Worm (Caenorhabditis elegans) whole organism, L1 larva: ENCODE measurements around the gene Y69H2.17.
A peak's percentile ranks its signal among the peaks of the same experiment; 100 is the strongest.

Source experiments
- C04F5.9 ChIP-seq: sonication (generic microtip); optimal IDR thresholded peaks from 2 replicates; lab custom pipeline; 2016; ENCODE audit warnings: missing genetic modification characterization, missing compliant biosample characterization
- C16A3.4 ChIP-seq: fragments of 150-350 bp; optimal IDR thresholded peaks from 2 replicates; lab custom pipeline; 2014; ENCODE audit warnings: missing biosample characterization, missing genetic modification characterization
- blmp-1 ChIP-seq: fragments of 150-350 bp; optimal IDR thresholded peaks from 2 replicates; lab custom pipeline; 2014; ENCODE audit warnings: missing biosample characterization, missing genetic modification characterization
- ceh-63 ChIP-seq: fragments of 200-800 bp; sonication (Bioruptor generic); optimal IDR thresholded peaks from 2 replicates; lab custom pipeline; 2018; ENCODE audit warnings: mild to moderate bottlenecking, missing genetic modification characterization, missing compliant biosample characterization
- ceh-8 ChIP-seq: fragments of 200-800 bp; sonication (Bioruptor generic); optimal IDR thresholded peaks from 2 replicates; lab custom pipeline; 2018; ENCODE audit warnings: mild to moderate bottlenecking, missing genetic modification characterization, moderate library complexity, missing compliant biosample characterization
- ceh-82 ChIP-seq, 3 experiments: fragments of 150-350 bp in 1 of 3; sonication (generic microtip) in 2 of 3; optimal IDR thresholded peaks; 2 replicates each; lab custom pipeline; 2014 to 2017; ENCODE audit warnings: missing biosample characterization in 3 of 3, missing genetic modification characterization in 3 of 3
- ceh-90 ChIP-seq: sonication (generic microtip); optimal IDR thresholded peaks from 2 replicates; lab custom pipeline; 2016; ENCODE audit warnings: missing genetic modification characterization, missing compliant biosample characterization
- efl-1 ChIP-seq, 4 experiments: fragments of 150-350 bp; optimal IDR thresholded peaks in 3 of 4; peaks in 1 of 4; 1 replicate in 1 of 4; 2 replicates in 3 of 4; lab custom pipeline; 2014; ENCODE audit warnings: missing biosample characterization in 2 of 4, missing genetic modification characterization in 2 of 4, missing genetic modification reagents in 2 of 4
- efl-3 ChIP-seq: fragments of 200-800 bp; sonication (Bioruptor generic); optimal IDR thresholded peaks from 2 replicates; lab custom pipeline; 2018; ENCODE audit warnings: mild to moderate bottlenecking, missing genetic modification characterization, missing compliant biosample characterization
- egl-13 ChIP-seq: sonication (generic microtip); optimal IDR thresholded peaks from 2 replicates; lab custom pipeline; 2016; ENCODE audit warnings: missing genotype, missing genetic modification reagents, missing genetic modification characterization, missing compliant biosample characterization
- egl-27 ChIP-seq, 2 experiments: fragments of 150-350 bp in 1 of 2; sonication (generic microtip); optimal IDR thresholded peaks; 3 replicates each; lab custom pipeline; 2017 to 2018; ENCODE audit warnings: missing biosample characterization in 2 of 2, missing genetic modification characterization in 2 of 2, missing genetic modification reagents in 2 of 2
- elt-3 ChIP-seq, 6 experiments: fragments of 150-350 bp in 1 of 6; sonication (generic microtip); optimal IDR thresholded peaks; 2 replicates each; lab custom pipeline; 2017 to 2018; ENCODE audit warnings: missing biosample characterization in 6 of 6, missing genetic modification characterization in 6 of 6, inconsistent platforms in 1 of 6
- fkh-10 ChIP-seq: sonication (generic microtip); optimal IDR thresholded peaks from 2 replicates; lab custom pipeline; 2017; ENCODE audit warnings: missing biosample characterization, missing genetic modification reagents, missing genetic modification characterization
- fkh-4 ChIP-seq: sonication (generic microtip); optimal IDR thresholded peaks from 2 replicates; lab custom pipeline; 2016; ENCODE audit warnings: missing compliant biosample characterization, missing genetic modification characterization, borderline replicate concordance
- hlh-17 ChIP-seq: fragments of 200-800 bp; sonication (Bioruptor generic); optimal IDR thresholded peaks from 2 replicates; lab custom pipeline; 2018; ENCODE audit warnings: missing genetic modification characterization, mild to moderate bottlenecking, missing compliant biosample characterization, moderate library complexity, borderline replicate concordance
- hpl-2 ChIP-seq: fragments of 150-350 bp; optimal IDR thresholded peaks from 2 replicates; lab custom pipeline; 2014; ENCODE audit warnings: missing biosample characterization, missing genetic modification reagents, missing genetic modification characterization
- lin-13 ChIP-seq: fragments of 150-350 bp; optimal IDR thresholded peaks from 2 replicates; lab custom pipeline; 2014; ENCODE audit warnings: missing biosample characterization, missing genetic modification reagents, missing genetic modification characterization
- lin-15B ChIP-seq: fragments of 150-350 bp; sonication (generic microtip); optimal IDR thresholded peaks from 3 replicates; lab custom pipeline; 2014; ENCODE audit warnings: missing biosample characterization, missing genetic modification characterization
- lin-39 ChIP-seq: fragments of 150-350 bp; optimal IDR thresholded peaks from 2 replicates; lab custom pipeline; 2014; ENCODE audit warnings: missing biosample characterization, missing genetic modification reagents, missing genetic modification characterization
- lir-3 ChIP-seq: sonication (generic microtip); optimal IDR thresholded peaks from 2 replicates; lab custom pipeline; 2016; ENCODE audit warnings: mild to moderate bottlenecking, missing genetic modification characterization, moderate library complexity, missing compliant biosample characterization; ENCODE audit not compliant: poor library complexity
- lsy-2 ChIP-seq, 2 experiments: fragments of 150-350 bp; optimal IDR thresholded peaks; 2 replicates each; lab custom pipeline; 2014; ENCODE audit warnings: missing biosample characterization in 2 of 2, missing genetic modification characterization in 2 of 2
- mab-9 ChIP-seq: fragments of 200-800 bp; sonication (Bioruptor generic); IDR thresholded peaks from 2 replicates; pipeline ENCODE4 v1.3.6; 2022; ENCODE audit warnings: missing genetic modification reagents, missing genetic modification characterization, missing compliant biosample characterization
- mef-2 ChIP-seq: fragments of 150-350 bp; optimal IDR thresholded peaks from 2 replicates; lab custom pipeline; 2014; ENCODE audit warnings: missing biosample characterization, missing genetic modification characterization
- nhr-12 ChIP-seq: sonication (generic microtip); optimal IDR thresholded peaks from 2 replicates; lab custom pipeline; 2017; ENCODE audit warnings: missing biosample characterization, missing genetic modification characterization
- nhr-19 ChIP-seq: fragments of 200-800 bp; sonication (Bioruptor generic); conservative IDR thresholded peaks from 2 replicates; pipeline ENCODE4 v1.3.6; 2022; ENCODE audit warnings: missing genetic modification characterization, missing compliant biosample characterization
- nhr-28 ChIP-seq: fragments of 150-350 bp; optimal IDR thresholded peaks from 2 replicates; lab custom pipeline; 2014; ENCODE audit warnings: missing biosample characterization, missing genetic modification characterization
- nhr-47 ChIP-seq: sonication (generic microtip); optimal IDR thresholded peaks from 2 replicates; lab custom pipeline; 2016; ENCODE audit warnings: mild to moderate bottlenecking, missing genetic modification characterization, moderate library complexity, missing compliant biosample characterization
- nhr-71 ChIP-seq: sonication (generic microtip); optimal IDR thresholded peaks from 2 replicates; lab custom pipeline; 2016; ENCODE audit warnings: mild to moderate bottlenecking, missing genetic modification characterization, moderate library complexity, missing compliant biosample characterization
- nhr-77 ChIP-seq: fragments of 150-350 bp; optimal IDR thresholded peaks from 2 replicates; lab custom pipeline; 2014; ENCODE audit warnings: missing biosample characterization, missing genetic modification characterization
- nhr-90 ChIP-seq: sonication (generic microtip); optimal IDR thresholded peaks from 2 replicates; lab custom pipeline; 2016; ENCODE audit warnings: mild to moderate bottlenecking, missing genetic modification characterization, missing compliant biosample characterization; ENCODE audit not compliant: poor library complexity
- pag-3 ChIP-seq: sonication (generic microtip); optimal IDR thresholded peaks from 2 replicates; lab custom pipeline; 2017; ENCODE audit warnings: missing genetic modification characterization, mild to moderate bottlenecking, missing compliant biosample characterization, antibody characterized with exemption, borderline replicate concordance; ENCODE audit not compliant: insufficient read depth
- pqm-1 ChIP-seq: sonication (generic microtip); optimal IDR thresholded peaks from 3 replicates; lab custom pipeline; 2017; ENCODE audit warnings: missing biosample characterization, missing genetic modification characterization
- rnt-1 ChIP-seq: sonication (generic microtip); optimal IDR thresholded peaks from 2 replicates; lab custom pipeline; 2016; ENCODE audit warnings: mild to moderate bottlenecking, missing genetic modification characterization, moderate library complexity, missing compliant biosample characterization
- skn-1 ChIP-seq: fragments of 150-350 bp; optimal IDR thresholded peaks from 2 replicates; lab custom pipeline; 2014; ENCODE audit warnings: missing biosample characterization, missing genetic modification characterization
- snpc-4 ChIP-seq: fragments of 150-350 bp; optimal IDR thresholded peaks from 2 replicates; lab custom pipeline; 2014; ENCODE audit warnings: missing biosample characterization, missing genetic modification characterization
- snu-23 ChIP-seq: sonication (generic microtip); optimal IDR thresholded peaks from 2 replicates; lab custom pipeline; 2016; ENCODE audit warnings: missing genetic modification characterization, missing compliant biosample characterization
- sptf-1 ChIP-seq: fragments of 150-350 bp; optimal IDR thresholded peaks from 2 replicates; lab custom pipeline; 2014; ENCODE audit warnings: missing biosample characterization, missing genetic modification characterization
- sup-37 ChIP-seq: fragments of 200-800 bp; sonication (Bioruptor generic); optimal IDR thresholded peaks from 2 replicates; lab custom pipeline; 2018; ENCODE audit warnings: mild to moderate bottlenecking, missing genetic modification characterization, missing compliant biosample characterization
- tbx-2 ChIP-seq: sonication (generic microtip); optimal IDR thresholded peaks from 2 replicates; lab custom pipeline; 2016; ENCODE audit warnings: missing genetic modification characterization, missing compliant biosample characterization
- unc-30 ChIP-seq: sonication (generic microtip); optimal IDR thresholded peaks from 2 replicates; lab custom pipeline; 2017; ENCODE audit warnings: missing biosample characterization, missing genetic modification characterization
- unc-86 ChIP-seq: sonication (generic microtip); optimal IDR thresholded peaks from 2 replicates; lab custom pipeline; 2016; ENCODE audit warnings: missing genetic modification characterization, missing compliant biosample characterization
- unc-98 ChIP-seq: fragments of 200-800 bp; sonication (Bioruptor generic); IDR thresholded peaks from 2 replicates; pipeline ENCODE4 v1.3.6; 2022; ENCODE audit warnings: missing genetic modification characterization, missing compliant biosample characterization
- zag-1 ChIP-seq: fragments of 150-350 bp; optimal IDR thresholded peaks from 2 replicates; lab custom pipeline; 2014; ENCODE audit warnings: missing biosample characterization, missing genetic modification characterization
- zip-4 ChIP-seq: fragments of 200-800 bp; sonication (Bioruptor generic); optimal IDR thresholded peaks from 2 replicates; lab custom pipeline; 2018; ENCODE audit warnings: mild to moderate bottlenecking, missing genetic modification characterization, moderate library complexity, missing compliant biosample characterization
- ztf-4 ChIP-seq: fragments of 150-350 bp; optimal IDR thresholded peaks from 2 replicates; lab custom pipeline; 2014; ENCODE audit warnings: missing biosample characterization, missing genetic modification characterization

Gene Y69H2.17

DNA sequence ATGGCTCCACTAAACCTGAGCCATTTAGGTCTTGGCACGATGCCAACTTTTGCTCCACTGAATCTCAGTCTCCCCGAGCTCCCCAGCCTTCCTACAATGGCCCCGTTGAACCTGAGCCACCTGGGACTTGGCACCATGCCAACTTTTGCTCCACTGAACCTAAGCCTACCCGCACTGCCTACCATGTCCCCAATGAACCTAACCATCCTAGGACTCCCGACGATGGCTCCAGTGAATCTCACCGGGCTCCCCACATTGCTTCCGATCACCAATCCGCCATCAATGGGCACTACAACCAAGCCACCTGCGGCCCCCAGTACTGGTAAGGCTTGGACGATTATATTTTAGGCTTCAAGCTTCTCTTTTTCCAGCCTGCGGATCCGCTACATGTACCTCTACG lies 12.9 kb upstream of the Y69H2.17 start:
- TF ChIP-seq unc-98 (GFP tag; lab: Robert Waterston, UW) (no peak), efl-1 (optimal IDR thresholded peaks at IDR 0.05; lab: Kevin White, UChicago) (no peak), efl-1 (GFP tag; optimal IDR thresholded peaks at IDR 0.05 in 1 of 2; lab: Kevin White, UChicago) (peak in 1 of 2 experiments; percentile 82)

DNA sequence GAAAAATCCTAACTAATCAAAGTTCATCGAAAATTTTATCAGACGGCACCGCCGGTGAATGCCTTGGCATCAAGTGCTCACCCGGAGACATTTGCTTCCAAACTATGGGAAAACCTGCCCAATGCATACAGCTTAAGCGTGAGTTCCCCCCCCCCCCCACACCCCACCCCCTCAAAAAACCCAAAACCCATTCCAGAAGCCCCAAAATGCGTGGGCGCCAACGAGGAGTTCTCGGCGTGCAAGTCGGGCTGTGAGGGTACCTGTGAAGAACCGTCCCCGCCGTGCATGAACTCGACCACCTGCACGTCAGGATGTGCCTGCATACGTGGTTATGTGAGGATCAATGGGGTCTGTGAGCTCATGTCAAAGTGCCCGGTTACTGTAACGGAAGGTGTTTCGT lies 10.4 kb upstream of the Y69H2.17 start:
- no peak for TF ChIP-seq pag-3
- TF ChIP-seq fkh-10 (GFP tag; lab: Kevin White, UChicago): no peak
- no peak for TF ChIP-seq lir-3 (tag; lab: Kevin White, UChicago)
- TF ChIP-seq, all 84 proteins: peak for 0

DNA sequence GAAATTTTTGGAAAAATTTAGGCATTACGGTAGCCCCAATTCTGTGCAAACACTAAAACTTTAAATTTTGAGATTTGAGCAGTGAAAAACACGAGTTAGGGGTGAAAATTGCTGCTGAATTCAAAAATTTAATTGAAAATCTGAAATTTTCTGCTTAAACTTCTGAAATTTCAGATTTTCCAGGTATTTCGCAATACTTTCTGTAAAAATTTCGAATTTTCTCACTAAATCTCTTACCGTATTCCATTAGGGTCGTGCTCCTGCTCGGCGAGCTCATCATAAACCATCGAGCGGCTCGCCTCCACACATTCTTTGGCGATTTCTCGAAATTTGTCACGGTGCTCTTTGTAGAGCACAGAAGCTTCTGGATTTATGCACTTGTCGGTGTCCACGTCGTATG lies 2.6 kb downstream of the Y69H2.17 start:
- TF ChIP-seq blmp-1 (tag; lab: Kevin White, UChicago) (no peak), efl-1 (optimal IDR thresholded peaks at IDR 0.05; lab: Kevin White, UChicago) (no peak), efl-1 (GFP tag; optimal IDR thresholded peaks at IDR 0.05 in 1 of 2; lab: Kevin White, UChicago) (peak in 1 of 2 experiments; percentile 71), ceh-90 (tag; lab: Kevin White, UChicago) (no peak)

DNA sequence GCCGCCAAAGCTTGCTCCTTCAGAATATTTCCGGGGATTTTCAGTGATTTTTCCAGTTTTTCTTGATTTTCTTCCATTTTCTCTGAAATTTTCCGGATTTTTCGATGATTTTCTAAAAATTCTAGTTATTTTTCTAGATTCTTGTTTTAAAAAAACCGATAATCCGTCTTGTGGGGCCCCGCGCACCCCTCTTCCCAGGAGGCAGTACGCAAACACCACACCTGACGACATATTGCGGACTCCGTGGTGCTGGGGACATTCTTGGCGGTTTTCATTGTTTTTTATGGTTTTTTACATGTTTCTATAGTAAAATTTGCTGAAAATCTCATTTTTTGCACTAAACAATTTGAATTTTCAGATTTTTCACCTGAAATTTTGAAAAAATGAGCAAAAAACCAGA lies 4.9 kb downstream of the Y69H2.17 start, which contains the start of the genes ubc-19 and Y69H2.7:
TSS of gene ubc-19 (minus strand) at position 82 of the 400 bp plus-strand sequence.
TSS of gene Y69H2.7 (plus strand) at position 309 of the 400 bp plus-strand sequence.
- no peak for TF ChIP-seq ztf-4 (tag; lab: Kevin White, UChicago)
- no peak for TF ChIP-seq hpl-2 (GFP tag; lab: Kevin White, UChicago)
- no peak for TF ChIP-seq lin-13 (GFP tag; lab: Kevin White, UChicago)
- TF ChIP-seq zag-1 (tag; lab: Kevin White, UChicago): no peak
- no peak for TF ChIP-seq egl-27 (tag; optimal IDR thresholded peaks at IDR 0.05; lab: Kevin White, UChicago)
- TF ChIP-seq nhr-77 (tag; lab: Kevin White, UChicago): no peak
- no peak for TF ChIP-seq pag-3
- TF ChIP-seq hlh-17 (GFP tag; lab: Kevin White, UChicago): no peak
- TF ChIP-seq ceh-8 (GFP tag; lab: Kevin White, UChicago): no peak
- TF ChIP-seq zip-4 (GFP tag; lab: Kevin White, UChicago): no peak
- no peak for TF ChIP-seq mef-2 (tag; lab: Kevin White, UChicago)
- no peak for TF ChIP-seq mab-9 (GFP tag; lab: Robert Waterston, UW)
- TF ChIP-seq C16A3.4: no peak
- TF ChIP-seq egl-13 (tag; lab: Kevin White, UChicago): no peak
- no peak for TF ChIP-seq fkh-4 (tag; lab: Kevin White, UChicago)
- no peak for TF ChIP-seq lin-15B (tag; lab: Kevin White, UChicago)
- peak; percentile 57 to 59 for TF ChIP-seq lsy-2 (tag; optimal IDR thresholded peaks at IDR 0.05; lab: Kevin White, UChicago)
- peak; percentile 3 to 48 for TF ChIP-seq efl-1 (optimal IDR thresholded peaks at IDR 0.05; lab: Kevin White, UChicago)
- peak; percentile 51 to 95 for TF ChIP-seq efl-1 (GFP tag; optimal IDR thresholded peaks at IDR 0.05 in 1 of 2; lab: Kevin White, UChicago)
- TF ChIP-seq C04F5.9 (tag; lab: Kevin White, UChicago): no peak
- peak; percentile 44 for TF ChIP-seq snpc-4 (tag; lab: Kevin White, UChicago)
- TF ChIP-seq rnt-1 (tag; lab: Kevin White, UChicago): no peak
- no peak for TF ChIP-seq sup-37
- no peak for TF ChIP-seq lin-39
- TF ChIP-seq unc-30: no peak
- no peak for TF ChIP-seq unc-86 (tag; lab: Kevin White, UChicago)
- TF ChIP-seq elt-3 (tag; optimal IDR thresholded peaks at IDR 0.05; lab: Kevin White, UChicago): no peak
- no peak for TF ChIP-seq skn-1 (tag; lab: Kevin White, UChicago)
- TF ChIP-seq nhr-71 (tag; lab: Kevin White, UChicago): no peak
- no peak for TF ChIP-seq efl-3 (GFP tag; lab: Kevin White, UChicago)
- peak; percentile 21 for TF ChIP-seq nhr-47 (tag; lab: Kevin White, UChicago)
- no peak for TF ChIP-seq sptf-1 (tag; lab: Kevin White, UChicago)
- peak; percentile 45 for TF ChIP-seq nhr-19 (GFP tag; lab: Robert Waterston, UW)
- peak in 2 of 3 experiments; percentile 33 to 41 for TF ChIP-seq ceh-82 (tag; optimal IDR thresholded peaks at IDR 0.05; lab: Kevin White, UChicago)
- TF ChIP-seq nhr-90 (tag; lab: Kevin White, UChicago): no peak
- TF ChIP-seq nhr-28 (tag; lab: Kevin White, UChicago): no peak
- no peak for TF ChIP-seq ceh-63 (GFP tag; lab: Kevin White, UChicago)
- TF ChIP-seq pqm-1 (tag; lab: Kevin White, UChicago): no peak
- TF ChIP-seq tbx-2 (tag; lab: Kevin White, UChicago): no peak
- no peak for TF ChIP-seq nhr-12
- peak; percentile 58 for TF ChIP-seq snu-23 (GFP tag; lab: Kevin White, UChicago)
- TF ChIP-seq fkh-10 (GFP tag; lab: Kevin White, UChicago): no peak
